Worm (Caenorhabditis elegans) whole organism, mixed stage, embryonic: ENCODE data around the gene C04C11.1.

ENCODE experiments used
- M03D4.4 ChIP-seq: sonication (generic microtip); optimal IDR thresholded peaks from 2 replicates; lab custom pipeline; 2017; ENCODE audit warnings: mild to moderate bottlenecking, missing genetic modification characterization, missing compliant biosample characterization
- ceh-39 ChIP-seq: fragments of 150-350 bp; optimal IDR thresholded peaks from 2 replicates; lab custom pipeline; 2014; ENCODE audit warnings: missing biosample characterization, missing genetic modification characterization
- ceh-83 ChIP-seq: fragments of 200-800 bp; sonication (Bioruptor generic); optimal IDR thresholded peaks from 2 replicates; lab custom pipeline; 2018; ENCODE audit warnings: mild to moderate bottlenecking, missing genetic modification characterization, missing compliant biosample characterization
- ces-1 ChIP-seq: fragments of 150-350 bp; optimal IDR thresholded peaks from 2 replicates; lab custom pipeline; 2014; ENCODE audit warnings: missing biosample characterization, missing genetic modification reagents, missing genetic modification characterization
- cnd-1 ChIP-seq: fragments of 200-800 bp; sonication (Bioruptor generic); optimal IDR thresholded peaks from 2 replicates; lab custom pipeline; 2018; ENCODE audit warnings: mild to moderate bottlenecking, missing genetic modification characterization, missing compliant biosample characterization
- drap-1 ChIP-seq: fragments of 200-800 bp; sonication (Bioruptor generic); optimal IDR thresholded peaks from 3 replicates; lab custom pipeline; 2018; ENCODE audit warnings: mild to moderate bottlenecking, missing genetic modification characterization, missing compliant biosample characterization
- elt-1 ChIP-seq: sonication (generic microtip); optimal IDR thresholded peaks from 2 replicates; lab custom pipeline; 2017; ENCODE audit warnings: missing genetic modification characterization, mild to moderate bottlenecking, missing compliant biosample characterization, antibody characterized with exemption, moderate library complexity, borderline replicate concordance; ENCODE audit not compliant: insufficient read depth
- elt-3 ChIP-seq: fragments of 150-350 bp; optimal IDR thresholded peaks from 2 replicates; lab custom pipeline; 2014; ENCODE audit warnings: missing biosample characterization, missing genetic modification characterization
- flh-1 ChIP-seq: fragments of 200-800 bp; sonication (Bioruptor generic); optimal IDR thresholded peaks from 2 replicates; lab custom pipeline; 2018; ENCODE audit warnings: mild to moderate bottlenecking, missing genetic modification characterization, moderate library complexity, missing compliant biosample characterization
- ham-2 ChIP-seq: fragments of 200-800 bp; sonication (Bioruptor generic); optimal IDR thresholded peaks from 2 replicates; lab custom pipeline; 2018; ENCODE audit warnings: mild to moderate bottlenecking, missing genetic modification characterization, missing compliant biosample characterization
- hlh-1 ChIP-seq: fragments of 150-350 bp; optimal IDR thresholded peaks from 2 replicates; lab custom pipeline; 2014; ENCODE audit warnings: missing biosample characterization, missing genetic modification reagents, missing genetic modification characterization
- lin-13 ChIP-seq: fragments of 150-350 bp; optimal IDR thresholded peaks from 2 replicates; lab custom pipeline; 2014; ENCODE audit warnings: missing biosample characterization, missing genetic modification characterization
- lin-32 ChIP-seq: fragments of 200-800 bp; sonication (Bioruptor generic); optimal IDR thresholded peaks from 2 replicates; lab custom pipeline; 2018; ENCODE audit warnings: mild to moderate bottlenecking, missing genetic modification characterization, missing compliant biosample characterization
- lsy-2 ChIP-seq: fragments of 150-350 bp; optimal IDR thresholded peaks from 2 replicates; lab custom pipeline; 2014; ENCODE audit warnings: missing biosample characterization, missing genetic modification characterization
- mls-2 ChIP-seq: sonication (generic microtip); optimal IDR thresholded peaks from 2 replicates; lab custom pipeline; 2016; ENCODE audit warnings: mild to moderate bottlenecking, missing genetic modification characterization, moderate library complexity, missing compliant biosample characterization
- nhr-12 ChIP-seq: fragments of 150-350 bp; optimal IDR thresholded peaks from 2 replicates; lab custom pipeline; 2014; ENCODE audit warnings: missing biosample characterization, missing genetic modification characterization
- nhr-2 ChIP-seq: fragments of 150-350 bp; optimal IDR thresholded peaks from 2 replicates; lab custom pipeline; 2014; ENCODE audit warnings: missing biosample characterization, missing genetic modification characterization
- nhr-237 ChIP-seq: fragments of 150-350 bp; optimal IDR thresholded peaks from 2 replicates; lab custom pipeline; 2014; ENCODE audit warnings: missing biosample characterization, missing genetic modification characterization
- nhr-76 ChIP-seq: sonication (generic microtip); optimal IDR thresholded peaks from 2 replicates; lab custom pipeline; 2017; ENCODE audit warnings: missing biosample characterization, missing genetic modification characterization
- pha-4 ChIP-seq: fragments of 150-350 bp; optimal IDR thresholded peaks from 2 replicates; lab custom pipeline; 2018; ENCODE audit warnings: missing biosample characterization, missing genetic modification reagents, missing genetic modification characterization
- sem-2 ChIP-seq: fragments of 200-800 bp; sonication (Bioruptor generic); optimal IDR thresholded peaks from 2 replicates; lab custom pipeline; 2018; ENCODE audit warnings: mild to moderate bottlenecking, missing genetic modification characterization, missing compliant biosample characterization
- sptf-1 ChIP-seq: sonication (generic microtip); optimal IDR thresholded peaks from 2 replicates; lab custom pipeline; 2017; ENCODE audit warnings: mild to moderate bottlenecking, missing genetic modification characterization, moderate library complexity, missing compliant biosample characterization
- unc-120 ChIP-seq: sonication (generic microtip); optimal IDR thresholded peaks from 2 replicates; lab custom pipeline; 2017; ENCODE audit warnings: missing genetic modification characterization, missing compliant biosample characterization; ENCODE audit not compliant: poor library complexity, severe bottlenecking
- unc-39 ChIP-seq: fragments of 150-350 bp; optimal IDR thresholded peaks from 2 replicates; lab custom pipeline; 2014; ENCODE audit warnings: missing biosample characterization, missing genetic modification characterization
- unc-62 ChIP-seq: fragments of 150-350 bp; optimal IDR thresholded peaks from 2 replicates; lab custom pipeline; 2014; ENCODE audit warnings: missing biosample characterization, missing genetic modification reagents, missing genetic modification characterization
- ztf-11 ChIP-seq: fragments of 150-350 bp; optimal IDR thresholded peaks from 2 replicates; lab custom pipeline; 2014; ENCODE audit warnings: missing biosample characterization, missing genetic modification characterization

Gene C04C11.1

DNA sequence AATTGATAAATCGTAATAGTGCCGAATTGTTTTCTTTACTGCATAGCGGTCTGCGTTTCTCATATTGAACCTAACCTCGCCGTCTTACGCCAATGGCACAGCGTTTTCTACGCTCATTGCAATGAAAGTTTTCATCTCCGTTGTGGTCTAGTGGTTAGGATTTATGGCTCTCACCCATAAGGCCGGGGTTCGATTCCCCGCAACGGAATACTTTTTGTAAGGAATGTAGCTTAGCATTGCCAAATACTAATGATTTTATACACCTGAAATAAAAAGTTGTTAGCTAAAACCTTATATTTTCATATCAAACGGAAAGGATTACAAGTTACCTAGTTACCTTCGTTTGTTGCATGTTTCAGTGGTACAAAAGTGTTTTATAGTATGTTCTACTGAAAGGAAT lies 4.6 kb upstream of the C04C11.1 start (continued):
- TF ChIP-seq sptf-1 (peak; percentile 93), unc-62 (peak; percentile 34)

DNA sequence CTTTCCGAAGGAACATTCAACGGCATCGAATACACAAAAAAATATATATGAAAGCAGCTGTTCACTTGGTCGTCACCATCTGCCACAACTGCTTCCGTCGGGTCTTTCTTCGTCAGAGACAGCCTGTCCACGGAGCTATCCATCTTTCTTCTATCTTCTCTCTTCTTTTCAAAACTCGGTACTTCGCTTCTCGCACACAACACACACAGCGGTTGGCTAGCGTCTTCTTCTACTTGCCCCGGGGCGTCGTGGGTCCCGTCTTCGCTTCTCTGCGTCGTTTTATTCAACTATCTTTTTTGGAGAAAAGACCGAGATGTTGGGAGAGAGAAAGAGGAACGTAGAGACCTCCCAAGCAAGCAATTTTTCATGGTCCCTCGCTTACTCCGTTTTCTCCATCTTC lies 3.7 kb upstream of the C04C11.1 start:
- TF ChIP-seq lin-13 (tag; lab: Kevin White, UChicago): no peak
- no peak for TF ChIP-seq ceh-39 (tag; lab: Kevin White, UChicago)
- peak; percentile 81 for TF ChIP-seq unc-120 (tag; lab: Kevin White, UChicago)
- TF ChIP-seq M03D4.4: peak; percentile 3
- TF ChIP-seq cnd-1 (tag; lab: Kevin White, UChicago): peak; percentile 91
- peak; percentile 50 for TF ChIP-seq lin-32 (GFP tag; lab: Kevin White, UChicago)
- no peak for TF ChIP-seq drap-1 (GFP tag; lab: Kevin White, UChicago)
- peak; percentile 18 for TF ChIP-seq lsy-2 (tag; lab: Kevin White, UChicago)
- peak; percentile 87 for TF ChIP-seq ces-1
- TF ChIP-seq flh-1 (GFP tag; lab: Kevin White, UChicago): no peak
- peak; percentile 99 for TF ChIP-seq hlh-1 (tag; lab: Kevin White, UChicago)
- TF ChIP-seq elt-1 (tag; lab: Kevin White, UChicago): no peak
- no peak for TF ChIP-seq nhr-237 (tag; lab: Kevin White, UChicago)
- peak; percentile 38 for TF ChIP-seq ztf-11 (tag; lab: Kevin White, UChicago)
- TF ChIP-seq elt-3 (tag; lab: Kevin White, UChicago): no peak
- TF ChIP-seq unc-62: peak; percentile 96
- peak; percentile 35 for TF ChIP-seq mls-2 (tag; lab: Kevin White, UChicago)
- no peak for TF ChIP-seq unc-39 (tag; lab: Kevin White, UChicago)
- TF ChIP-seq nhr-12: no peak

DNA sequence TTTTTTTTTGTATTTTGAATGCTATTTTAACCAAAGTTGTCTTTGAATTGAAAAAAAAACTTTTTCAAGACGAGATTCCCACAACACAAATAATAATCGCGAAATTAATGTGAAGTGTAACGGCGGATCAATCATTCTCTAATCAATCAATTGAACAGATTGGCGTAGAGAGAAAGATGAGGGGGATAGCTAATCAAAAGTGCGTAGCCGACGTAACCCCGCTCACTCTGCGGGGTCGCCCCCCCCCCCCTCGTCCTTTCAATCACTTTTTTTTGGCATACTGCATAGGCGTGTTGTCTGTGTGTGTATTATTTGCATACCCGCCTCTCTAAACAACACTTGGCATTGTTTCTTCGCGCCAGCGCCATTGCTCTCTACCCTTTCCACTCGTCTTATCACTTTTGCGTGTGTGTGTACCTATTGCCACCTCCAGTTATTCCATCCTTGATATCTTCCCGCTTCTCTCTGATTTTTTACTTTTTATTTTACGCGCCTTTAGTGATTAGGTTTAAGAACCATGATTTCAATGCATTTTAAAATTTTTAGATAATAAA lies 4.1 kb downstream of the C04C11.1 start:
- peak; percentile 15 for TF ChIP-seq M03D4.4
- no peak for TF ChIP-seq pha-4 (tag; lab: Kevin White, UChicago)
- TF ChIP-seq unc-62: peak; percentile 35
- TF ChIP-seq ham-2 (GFP tag; lab: Kevin White, UChicago): peak; percentile 29
- peak; percentile 16 for TF ChIP-seq unc-120 (tag; lab: Kevin White, UChicago)

DNA sequence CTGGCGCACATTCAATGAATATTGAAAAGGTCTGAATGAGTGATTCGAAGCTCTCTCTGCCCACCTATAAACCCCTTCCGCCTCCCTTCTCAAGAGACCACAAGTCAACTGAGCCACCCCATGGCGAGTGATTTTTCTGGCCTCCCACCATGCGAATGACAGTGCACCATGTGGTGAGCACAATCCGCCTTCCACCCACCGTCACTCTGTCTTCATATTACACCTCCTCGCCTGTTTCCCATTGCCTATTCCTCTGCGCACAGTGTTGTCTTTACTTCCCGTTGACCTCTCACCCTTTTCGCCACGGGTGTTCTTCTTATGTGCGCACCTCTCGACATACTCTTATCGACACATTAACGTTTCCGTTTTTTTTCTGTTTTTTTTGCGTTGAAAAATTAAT lies 6.5 kb downstream of the C04C11.1 start:
- peak; percentile 43 for TF ChIP-seq cnd-1 (tag; lab: Kevin White, UChicago)
- TF ChIP-seq lin-13 (tag; lab: Kevin White, UChicago): no peak
- TF ChIP-seq lsy-2 (tag; lab: Kevin White, UChicago): no peak
- TF ChIP-seq sptf-1: peak; percentile 38
- peak; percentile 57 for TF ChIP-seq hlh-1 (tag; lab: Kevin White, UChicago)
- TF ChIP-seq lin-32 (GFP tag; lab: Kevin White, UChicago): no peak
- no peak for TF ChIP-seq nhr-76 (tag; lab: Kevin White, UChicago)
- TF ChIP-seq nhr-2 (tag; lab: Kevin White, UChicago): peak; percentile 83
- TF ChIP-seq, all 35 proteins: peak for 4

DNA sequence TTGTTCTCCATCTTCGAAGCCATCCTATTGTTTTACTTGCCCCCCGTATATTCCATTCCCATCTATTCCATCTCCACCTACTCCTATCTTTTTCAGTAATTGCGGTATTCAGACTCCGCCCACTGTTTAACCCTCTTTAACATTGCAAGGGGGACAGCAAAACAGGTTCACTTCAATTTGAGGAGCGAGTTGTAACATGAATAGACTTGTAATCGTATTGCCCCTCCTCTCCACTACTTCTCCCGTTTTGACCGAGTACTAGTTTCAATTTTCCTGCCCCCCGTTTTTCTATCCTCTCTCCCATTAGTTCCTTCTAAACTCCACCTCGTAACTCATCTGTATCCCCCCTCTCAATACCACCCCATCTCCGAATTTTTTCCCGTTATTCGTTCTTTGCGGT lies 8.1 kb downstream of the C04C11.1 start:
- TF ChIP-seq ces-1 (peak; percentile 77), flh-1 (GFP tag; lab: Kevin White, UChicago) (no peak)
- TF ChIP-seq, all 35 proteins: peak for 1

DNA sequence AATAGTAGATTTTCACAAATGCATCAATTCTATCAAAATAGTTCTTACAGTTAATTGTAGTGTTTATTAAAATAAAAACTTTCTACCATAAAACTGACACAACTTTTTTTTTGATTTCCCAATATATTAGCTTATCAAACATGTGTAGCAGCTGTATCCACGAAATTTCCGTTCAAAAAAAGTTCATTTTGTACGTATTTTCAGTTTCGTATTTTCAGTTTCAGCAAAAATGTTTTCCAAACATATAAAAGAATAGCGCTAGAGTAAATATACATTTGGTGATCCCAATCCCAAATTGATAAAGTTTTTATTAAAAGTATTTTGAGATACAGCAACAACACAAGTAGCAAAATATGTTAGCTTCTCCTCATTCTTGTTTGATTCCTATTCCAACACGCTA lies 9.0 kb downstream of the C04C11.1 start:
- no peak for TF ChIP-seq ceh-83 (GFP tag; lab: Kevin White, UChicago)
- no peak for TF ChIP-seq elt-3 (tag; lab: Kevin White, UChicago)
- TF ChIP-seq flh-1 (GFP tag; lab: Kevin White, UChicago): no peak
- TF ChIP-seq sem-2 (GFP tag; lab: Kevin White, UChicago): no peak
- TF ChIP-seq nhr-2 (tag; lab: Kevin White, UChicago): no peak
- no peak for TF ChIP-seq lin-13 (tag; lab: Kevin White, UChicago)
- no peak for TF ChIP-seq ces-1
- TF ChIP-seq ztf-11 (tag; lab: Kevin White, UChicago): no peak

DNA sequence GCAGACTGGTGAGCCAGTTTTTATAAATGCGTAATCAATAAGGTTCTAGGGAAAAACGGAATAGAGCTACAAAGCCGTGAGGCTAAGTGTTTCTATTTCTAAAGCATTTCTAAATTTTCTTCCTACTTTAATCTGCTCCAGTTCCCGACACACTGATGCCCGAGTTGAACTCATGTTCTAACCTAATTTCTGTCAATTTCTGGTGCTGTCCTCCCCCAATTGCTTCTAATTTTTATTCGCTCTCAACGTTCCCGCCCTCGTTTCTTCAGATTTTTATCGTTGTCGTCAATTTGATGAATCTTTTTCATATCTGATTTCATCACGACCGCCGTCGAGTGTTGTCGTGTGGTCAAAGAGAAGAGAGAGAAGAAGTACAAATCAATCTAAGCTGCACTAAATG lies 9.5 kb downstream of the C04C11.1 start:
- TF ChIP-seq ces-1: peak; percentile 82
- TF ChIP-seq drap-1 (GFP tag; lab: Kevin White, UChicago): no peak
- TF ChIP-seq, all 35 proteins: peak for 1
